Fruit fly (Drosophila melanogaster) whole organism, embryonic: ENCODE measurements around the gene CG15728.

ENCODE experiments used
- CG10274 ChIP-seq: fragments of 200-800 bp; sonication (Bioruptor generic); optimal IDR thresholded peaks from 3 replicates; lab custom pipeline; 2017; ENCODE audit warnings: missing biosample characterization, mild to moderate bottlenecking, missing genetic modification characterization
- CG10979 ChIP-seq: fragments of 200-800 bp; sonication (Bioruptor generic); optimal IDR thresholded peaks from 2 replicates; lab custom pipeline; 2018; ENCODE audit warnings: missing biosample characterization, mild to moderate bottlenecking, missing genetic modification characterization, moderate library complexity
- CG11504 ChIP-seq: fragments of 200-800 bp; sonication (Bioruptor generic); optimal IDR thresholded peaks from 3 replicates; lab custom pipeline; 2019; ENCODE audit warnings: missing biosample characterization, mild to moderate bottlenecking, missing genetic modification characterization, moderate library complexity
- CG12155 ChIP-seq: fragments of 200-800 bp; sonication (Bioruptor generic); optimal IDR thresholded peaks from 3 replicates; lab custom pipeline; 2016; ENCODE audit warnings: missing biosample characterization, missing genetic modification characterization
- CG13123 ChIP-seq: fragments of 200-800 bp; sonication (Bioruptor generic); optimal IDR thresholded peaks from 2 replicates; lab custom pipeline; 2016; ENCODE audit warnings: missing biosample characterization, missing genetic modification characterization
- CG13775 ChIP-seq: fragments of 200-800 bp; sonication (Bioruptor generic); optimal IDR thresholded peaks from 3 replicates; lab custom pipeline; 2017; ENCODE audit warnings: missing biosample characterization, mild to moderate bottlenecking, missing genetic modification characterization
- CG17361 ChIP-seq: fragments of 200-800 bp; sonication (Bioruptor generic); IDR thresholded peaks from 3 replicates; pipeline ENCODE4 v1.3.6; 2022; ENCODE audit warnings: missing biosample characterization, missing genetic modification characterization
- CG2129 ChIP-seq: fragments of 200-800 bp; sonication (Bioruptor generic); IDR thresholded peaks from 2 replicates; pipeline ENCODE4 v1.3.6; 2022; ENCODE audit warnings: missing biosample characterization, missing genetic modification characterization; ENCODE audit not compliant: partially characterized antibody
- CG2678 ChIP-seq: fragments of 200-800 bp; sonication (Bioruptor generic); optimal IDR thresholded peaks from 3 replicates; lab custom pipeline; 2019; ENCODE audit warnings: missing biosample characterization, mild to moderate bottlenecking, missing genetic modification characterization, moderate library complexity
- CG30431 ChIP-seq: fragments of 200-800 bp; sonication (Bioruptor generic); optimal IDR thresholded peaks from 2 replicates; lab custom pipeline; 2017; ENCODE audit warnings: missing biosample characterization, missing genetic modification characterization
- CG3065 ChIP-seq: fragments of 200-800 bp; sonication (Bioruptor generic); optimal IDR thresholded peaks from 2 replicates; lab custom pipeline; 2016; ENCODE audit warnings: missing biosample characterization, missing genetic modification characterization
- CG31224 ChIP-seq: fragments of 200-800 bp; sonication (Bioruptor generic); IDR thresholded peaks from 2 replicates; pipeline ENCODE4 v1.3.6; 2022; ENCODE audit warnings: missing biosample characterization, missing genetic modification characterization
- CG31365 ChIP-seq: fragments of 200-800 bp; sonication (Bioruptor generic); optimal IDR thresholded peaks from 2 replicates; lab custom pipeline; 2018; ENCODE audit warnings: missing biosample characterization, mild to moderate bottlenecking, missing genetic modification characterization
- CG4820 ChIP-seq: fragments of 200-800 bp; sonication (Bioruptor generic); optimal IDR thresholded peaks from 3 replicates; lab custom pipeline; 2016; ENCODE audit warnings: missing biosample characterization, missing genetic modification characterization
- CG5953 ChIP-seq: fragments of 200-800 bp; sonication (Bioruptor generic); IDR thresholded peaks from 2 replicates; pipeline ENCODE4 v1.3.6; 2022; ENCODE audit warnings: missing biosample characterization, missing genetic modification characterization
- CG7556 ChIP-seq: fragments of 200-800 bp; sonication (Bioruptor generic); optimal IDR thresholded peaks from 2 replicates; lab custom pipeline; 2017; ENCODE audit warnings: missing biosample characterization, mild to moderate bottlenecking, missing genetic modification characterization
- CG8388 ChIP-seq: fragments of 200-800 bp; sonication (Bioruptor generic); optimal IDR thresholded peaks from 2 replicates; lab custom pipeline; 2019; ENCODE audit warnings: missing biosample characterization, mild to moderate bottlenecking, missing genetic modification characterization, moderate library complexity
- Hsf ChIP-seq: fragments of 200-800 bp; sonication (Bioruptor generic); optimal IDR thresholded peaks from 3 replicates; lab custom pipeline; 2016; ENCODE audit warnings: missing biosample characterization, missing genetic modification characterization
- Opbp ChIP-seq: fragments of 200-800 bp; sonication (Bioruptor generic); IDR thresholded peaks from 3 replicates; pipeline ENCODE4 v1.3.6; 2022; ENCODE audit warnings: missing biosample characterization, missing genetic modification characterization; ENCODE audit not compliant: partially characterized antibody
- Poxn ChIP-seq: fragments of 200-800 bp; sonication (Bioruptor generic); IDR thresholded peaks from 2 replicates; pipeline ENCODE4 v1.3.6; 2022; ENCODE audit warnings: missing biosample characterization, missing genetic modification characterization
- Ptx1 ChIP-seq: fragments of 200-800 bp; sonication (Bioruptor generic); IDR thresholded peaks from 2 replicates; pipeline ENCODE4 v1.3.6; 2022; ENCODE audit warnings: missing biosample characterization, missing genetic modification characterization
- Rfx ChIP-seq: fragments of 200-800 bp; sonication (Bioruptor generic); IDR thresholded peaks from 2 replicates; pipeline ENCODE4 v1.3.6; 2022; ENCODE audit warnings: missing biosample characterization, missing genetic modification characterization
- Sox100B ChIP-seq: fragments of 200-800 bp; sonication (Bioruptor generic); optimal IDR thresholded peaks from 3 replicates; lab custom pipeline; 2018; ENCODE audit warnings: missing biosample characterization, mild to moderate bottlenecking, missing genetic modification characterization
- Xbp1 ChIP-seq: fragments of 200-800 bp; sonication (Bioruptor generic); optimal IDR thresholded peaks from 3 replicates; lab custom pipeline; 2016; ENCODE audit warnings: missing biosample characterization, mild to moderate bottlenecking, missing genetic modification characterization
- Xrp1 ChIP-seq: fragments of 200-800 bp; sonication (Bioruptor generic); IDR thresholded peaks from 2 replicates; pipeline ENCODE4 v1.3.6; 2022; ENCODE audit warnings: missing biosample characterization, missing genetic modification characterization
- ase ChIP-seq: fragments of 200-800 bp; sonication (Bioruptor generic); IDR thresholded peaks from 3 replicates; pipeline ENCODE4 v1.3.6; 2022; ENCODE audit warnings: missing biosample characterization, missing genetic modification characterization
- dmrt11E ChIP-seq: fragments of 200-800 bp; sonication (Bioruptor generic); optimal IDR thresholded peaks from 3 replicates; lab custom pipeline; 2018; ENCODE audit warnings: missing biosample characterization, mild to moderate bottlenecking, missing genetic modification characterization, moderate library complexity
- eve ChIP-seq, 2 experiments: fragments of >200 bp; optimal IDR thresholded peaks; 2 replicates each; lab custom pipeline; 2017; ENCODE audit warnings: missing biosample characterization in 2 of 2, missing genetic modification characterization in 2 of 2
- exex ChIP-seq: fragments of 200-800 bp; sonication (Bioruptor generic); optimal IDR thresholded peaks from 4 replicates; lab custom pipeline; 2018; ENCODE audit warnings: missing biosample characterization, mild to moderate bottlenecking, missing genetic modification characterization, moderate library complexity
- gem ChIP-seq: fragments of 200-800 bp; sonication (Bioruptor generic); optimal IDR thresholded peaks from 2 replicates; lab custom pipeline; 2019; ENCODE audit warnings: missing biosample characterization, mild to moderate bottlenecking, missing genetic modification characterization, moderate library complexity
- grn ChIP-seq: fragments of 200-800 bp; sonication (Bioruptor generic); optimal IDR thresholded peaks from 3 replicates; lab custom pipeline; 2017; ENCODE audit warnings: missing biosample characterization, missing genetic modification characterization
- her ChIP-seq: fragments of 200-800 bp; sonication (Bioruptor generic); optimal IDR thresholded peaks from 2 replicates; lab custom pipeline; 2016; ENCODE audit warnings: missing biosample characterization, missing genetic modification characterization
- kay ChIP-seq: fragments of 200-800 bp; sonication (Bioruptor generic); optimal IDR thresholded peaks from 2 replicates; lab custom pipeline; 2016; ENCODE audit warnings: missing biosample characterization, missing genetic modification characterization
- lola ChIP-seq, 3 experiments: fragments of >200 bp in 2 of 3; fragments of 200-800 bp in 1 of 3; sonication (Bioruptor generic) in 1 of 3; optimal IDR thresholded peaks; 2 replicates each; lab custom pipeline; 2017 to 2019; ENCODE audit warnings: missing biosample characterization in 3 of 3, missing genetic modification characterization in 3 of 3, mild to moderate bottlenecking in 1 of 3, moderate library complexity in 1 of 3
- lov ChIP-seq, 2 experiments: fragments of 200-800 bp in 1 of 2; fragments of >200 bp in 1 of 2; sonication (Bioruptor generic) in 1 of 2; IDR thresholded peaks in 1 of 2; optimal IDR thresholded peaks in 1 of 2; 2 replicates in 1 of 2; 3 replicates in 1 of 2; pipeline versions ENCODE4 v1.3.6 to Lab custom; 2017 to 2022; ENCODE audit warnings: missing biosample characterization in 1 of 2, missing genetic modification characterization in 1 of 2
- nerfin-1 ChIP-seq: fragments of 200-800 bp; sonication (Bioruptor generic); optimal IDR thresholded peaks from 3 replicates; lab custom pipeline; 2019; ENCODE audit warnings: missing biosample characterization, mild to moderate bottlenecking, missing genetic modification characterization, moderate library complexity
- peb ChIP-seq: fragments of 200-800 bp; sonication (Bioruptor generic); IDR thresholded peaks from 2 replicates; pipeline ENCODE4 v1.3.6; 2022; ENCODE audit warnings: missing biosample characterization, missing genetic modification characterization
- pfk ChIP-seq: fragments of 200-800 bp; sonication (Bioruptor generic); optimal IDR thresholded peaks from 2 replicates; lab custom pipeline; 2018; ENCODE audit warnings: missing biosample characterization, mild to moderate bottlenecking, missing genetic modification characterization, moderate library complexity
- pita ChIP-seq: fragments of 200-800 bp; sonication (Bioruptor generic); optimal IDR thresholded peaks from 2 replicates; lab custom pipeline; 2017; ENCODE audit warnings: missing biosample characterization, mild to moderate bottlenecking, missing genetic modification characterization
- pum ChIP-seq: fragments of 200-800 bp; sonication (Bioruptor generic); optimal IDR thresholded peaks from 2 replicates; lab custom pipeline; 2016; ENCODE audit warnings: missing biosample characterization, missing genetic modification characterization
- sens ChIP-seq: fragments of 200-800 bp; sonication (Bioruptor generic); peaks from one replicate; lab custom pipeline; 2016; ENCODE audit warnings: missing biosample characterization, missing genetic modification characterization
- tna ChIP-seq: fragments of 200-800 bp; sonication (Bioruptor generic); IDR thresholded peaks from 2 replicates; pipeline ENCODE4 v1.3.6; 2022; ENCODE audit warnings: missing biosample characterization, missing genetic modification characterization; ENCODE audit not compliant: partially characterized antibody
- trem ChIP-seq: fragments of 200-800 bp; optimal IDR thresholded peaks from 3 replicates; lab custom pipeline; 2019; ENCODE audit warnings: missing biosample characterization, mild to moderate bottlenecking, missing genetic modification characterization, moderate library complexity
- twi ChIP-seq: fragments of 200-800 bp; optimal IDR thresholded peaks from 2 replicates; lab custom pipeline; 2019; ENCODE audit warnings: missing biosample characterization, mild to moderate bottlenecking, missing genetic modification characterization, moderate library complexity
- unpg ChIP-seq: fragments of 200-800 bp; sonication (Bioruptor generic); optimal IDR thresholded peaks from 3 replicates; lab custom pipeline; 2018; ENCODE audit warnings: missing biosample characterization, mild to moderate bottlenecking, missing genetic modification characterization, moderate library complexity
- vvl ChIP-seq: fragments of 200-800 bp; sonication (Bioruptor generic); IDR thresholded peaks from 2 replicates; pipeline ENCODE4 v1.3.6; 2022; ENCODE audit warnings: missing biosample characterization, missing genetic modification characterization
- yki ChIP-seq: fragments of >200 bp; optimal IDR thresholded peaks from 3 replicates; lab custom pipeline; 2018
- zen ChIP-seq: fragments of 200-800 bp; sonication (Bioruptor generic); optimal IDR thresholded peaks from 3 replicates; lab custom pipeline; 2018; ENCODE audit warnings: missing biosample characterization, mild to moderate bottlenecking, missing genetic modification characterization, moderate library complexity
- zf30C ChIP-seq: fragments of 200-800 bp; sonication (Bioruptor generic); optimal IDR thresholded peaks from 3 replicates; lab custom pipeline; 2018; ENCODE audit warnings: missing biosample characterization, mild to moderate bottlenecking, missing genetic modification characterization

Gene CG15728

DNA sequence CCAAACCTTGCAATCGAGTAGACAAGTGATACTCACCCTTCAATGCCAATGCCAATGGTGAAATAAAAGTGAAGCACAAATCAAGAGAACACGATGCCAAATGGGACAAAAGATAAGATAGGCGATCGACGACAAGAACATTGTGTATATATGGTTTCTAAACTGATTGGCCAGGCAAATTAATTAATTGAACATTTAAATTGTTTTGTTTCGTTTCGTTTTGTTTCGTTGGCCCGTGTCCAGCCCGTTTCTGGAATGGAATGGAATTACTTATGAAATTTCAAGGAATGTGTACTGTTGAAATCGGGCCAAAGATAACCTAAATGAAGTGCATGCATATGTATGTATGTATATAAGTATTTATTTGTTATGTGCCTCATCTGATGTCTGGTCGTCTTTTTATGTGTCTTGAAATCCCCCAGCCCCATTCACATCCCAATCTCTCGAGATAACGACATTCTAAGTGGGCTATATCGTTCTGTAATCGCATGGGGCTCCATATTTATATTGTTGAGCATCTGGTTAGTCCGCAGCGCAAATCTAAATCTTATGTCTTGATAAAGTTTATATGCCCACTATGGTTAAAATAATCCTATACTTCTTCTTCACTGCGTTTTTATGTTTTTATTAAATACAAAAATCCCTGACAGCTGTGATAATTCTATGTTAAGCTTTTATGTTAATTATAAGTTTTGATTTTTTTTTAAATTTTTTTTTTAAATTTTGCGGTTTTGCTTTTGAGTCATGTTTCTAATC is 51.9 kb downstream of the CG15728 start (continued):
- peak; percentile 53 for TF ChIP-seq grn (GFP tag; lab: Kevin White, UChicago)
- TF ChIP-seq exex (tag; lab: Kevin White, UChicago) = peak; percentile 79
- TF ChIP-seq Rfx (GFP tag; lab: Robert Waterston, UW) = peak; percentile 48; the same call in 1 of the 2 replicates
- TF ChIP-seq CG31224 (GFP tag; lab: Robert Waterston, UW) = no peak
- no peak; the same call in 1 of the 2 replicates for TF ChIP-seq Xrp1
- TF ChIP-seq CG2129 = no peak
- no peak for TF ChIP-seq ase (GFP tag; lab: Robert Waterston, UW)
- TF ChIP-seq CG31365 (tag; lab: Kevin White, UChicago) = no peak
- peak; percentile 2 for TF ChIP-seq dmrt11E
- no peak for TF ChIP-seq lola (GFP tag; optimal IDR thresholded peaks at IDR 0.05; lab: Kevin White, UChicago)
- TF ChIP-seq Opbp (GFP tag; lab: Robert Waterston, UW) = no peak
- no peak for TF ChIP-seq nerfin-1 (tag; lab: Kevin White, UChicago)
- no peak for TF ChIP-seq CG3065 (GFP tag; lab: Kevin White, UChicago)
- peak; percentile 67 for TF ChIP-seq sens (GFP tag; lab: Kevin White, UChicago)
- no peak for TF ChIP-seq CG5953 (GFP tag; lab: Robert Waterston, UW)
- TF ChIP-seq pita (GFP tag; lab: Kevin White, UChicago) = no peak
- peak; percentile 24 for TF ChIP-seq Sox100B (GFP tag; lab: Kevin White, UChicago)
- TF ChIP-seq Ptx1 (GFP tag; lab: Robert Waterston, UW) = no peak
- TF ChIP-seq CG2678 (tag; lab: Kevin White, UChicago) = peak; percentile 26
- no peak for TF ChIP-seq vvl
- no peak for TF ChIP-seq Poxn
- no peak for TF ChIP-seq CG30431
- TF ChIP-seq lov (optimal IDR thresholded peaks at IDR 0.05; lab: Kevin White, UChicago) = no peak
- no peak for TF ChIP-seq lov (GFP tag; IDR thresholded peaks at IDR 0.05; lab: Robert Waterston, UW)
- no peak for TF ChIP-seq CG10274 (GFP tag; lab: Kevin White, UChicago)
- TF ChIP-seq pfk = peak; percentile 95
- TF ChIP-seq kay = no peak
- peak; percentile 15 for TF ChIP-seq unpg (GFP tag; lab: Kevin White, UChicago)
- peak; percentile 36; the same call in 1 of the 3 replicates for TF ChIP-seq CG17361 (GFP tag; lab: Robert Waterston, UW)
- no peak for TF ChIP-seq twi (tag; lab: Kevin White, UChicago)
- TF ChIP-seq CG13775 (GFP tag; lab: Kevin White, UChicago) = no peak
- peak; percentile 3 for TF ChIP-seq CG8388 (GFP tag; lab: Kevin White, UChicago)
- peak; percentile 38 for TF ChIP-seq CG11504
- TF ChIP-seq tna = no peak
- TF ChIP-seq CG12155 (GFP tag; lab: Kevin White, UChicago) = no peak
- TF ChIP-seq CG13123 (GFP tag; lab: Kevin White, UChicago) = no peak
- peak; percentile 5 for TF ChIP-seq Xbp1 (GFP tag; lab: Kevin White, UChicago)
- TF ChIP-seq zen (tag; lab: Kevin White, UChicago) = no peak
- TF ChIP-seq trem (tag; lab: Kevin White, UChicago) = no peak
- TF ChIP-seq gem (tag; lab: Kevin White, UChicago) = peak; percentile 32
- no peak for TF ChIP-seq yki (lab: Kevin White, UChicago)
- peak; percentile 10 for TF ChIP-seq CG10979 (tag; lab: Kevin White, UChicago)
- peak; percentile 29 for TF ChIP-seq CG7556
- no peak for TF ChIP-seq pum (GFP tag; lab: Kevin White, UChicago)
- TF ChIP-seq CG4820 = no peak
- no peak for TF ChIP-seq peb (GFP tag; lab: Robert Waterston, UW)
- TF ChIP-seq zf30C (GFP tag; lab: Kevin White, UChicago) = no peak
- no peak for TF ChIP-seq her
- no peak for TF ChIP-seq Hsf (GFP tag; lab: Kevin White, UChicago)
- peak in 1 of 2 experiments; percentile 21 for TF ChIP-seq eve (GFP tag; optimal IDR thresholded peaks at IDR 0.05; lab: Kevin White, UChicago)
